Fruit fly (Drosophila melanogaster): Measurements from ENCODE around the gene CG6678.

The CG6678 gene

dm6 chr3R:21887588-21888007 lies 769 bp downstream of the CG6678 start (continued):
- TF ChIP-seq Atf-2 (GFP tag; optimal IDR thresholded peaks at IDR 0.05), result no peak
- peak; percentile 18 for TF ChIP-seq Chrac-16 (GFP tag; optimal IDR thresholded peaks at IDR 0.05)
- TF ChIP-seq tio (GFP tag; optimal IDR thresholded peaks at IDR 0.05), result no peak
- TF ChIP-seq lmd (GFP tag; IDR thresholded peaks at IDR 0.05), result peak; percentile 72
- no peak for TF ChIP-seq CG8089 (GFP tag; optimal IDR thresholded peaks at IDR 0.05)
- no peak for TF ChIP-seq da (GFP tag; optimal IDR thresholded peaks at IDR 0.05)
- TF ChIP-seq Ets65A (GFP tag), result peak; percentile 57
- TF ChIP-seq phol (tag; optimal IDR thresholded peaks at IDR 0.05), result peak; percentile 51
- TF ChIP-seq Rfx (GFP tag; IDR thresholded peaks at IDR 0.05), result peak; percentile 45; the same call in 1 of the 2 replicates
- peak; percentile 24; the same call in 1 of the 2 replicates for TF ChIP-seq danr (GFP tag; IDR thresholded peaks at IDR 0.05)
- no peak for TF ChIP-seq CG32532 (GFP tag; IDR thresholded peaks at IDR 0.05)
- TF ChIP-seq Gug (GFP tag; IDR thresholded peaks at IDR 0.05), result peak; percentile 71
- no peak for TF ChIP-seq NC2β (GFP tag; optimal IDR thresholded peaks at IDR 0.05)
- TF ChIP-seq CG6689 (GFP tag; IDR thresholded peaks at IDR 0.05), result peak; percentile 72
- peak; percentile 13 for TF ChIP-seq CG33557 (GFP tag; optimal IDR thresholded peaks at IDR 0.05)
- TF ChIP-seq CG7271 (tag; optimal IDR thresholded peaks at IDR 0.05), result no peak
- peak; percentile 44 for TF ChIP-seq CG1603 (tag; optimal IDR thresholded peaks at IDR 0.05)
- TF ChIP-seq p53 (GFP tag; optimal IDR thresholded peaks at IDR 0.05), result no peak
- no peak for TF ChIP-seq CG2889 (GFP tag; IDR thresholded peaks at IDR 0.05)
- TF ChIP-seq CG6272 (GFP tag; IDR thresholded peaks at IDR 0.05), result peak; percentile 23; the same call in 1 of the 2 replicates
- TF ChIP-seq CG16779 (GFP tag; IDR thresholded peaks at IDR 0.05), result no peak
- no peak for TF ChIP-seq HLH4C (GFP tag; IDR thresholded peaks at IDR 0.05; ENCODE audit: partially characterized antibody)
- no peak for TF ChIP-seq vfl (GFP tag; optimal IDR thresholded peaks at IDR 0.05)
- no peak for TF ChIP-seq Vsx1 (GFP tag; optimal IDR thresholded peaks at IDR 0.05)
- no peak for TF ChIP-seq CG14050 (GFP tag; IDR thresholded peaks at IDR 0.05)
- TF ChIP-seq CG17568 (GFP tag; optimal IDR thresholded peaks at IDR 0.05), result no peak
- no peak for TF ChIP-seq Lhr (GFP tag; optimal IDR thresholded peaks at IDR 0.05)
- no peak for TF ChIP-seq CG8478 (optimal IDR thresholded peaks at IDR 0.05)
- TF ChIP-seq CG15514 (GFP tag; optimal IDR thresholded peaks at IDR 0.05), result no peak
- no peak for TF ChIP-seq nerfin-2 (GFP tag; IDR thresholded peaks at IDR 0.05; ENCODE audit: partially characterized antibody)
- no peak for TF ChIP-seq Nf-YC (tag; optimal IDR thresholded peaks at IDR 0.05)
- no peak for TF ChIP-seq CG10321 (GFP tag; IDR thresholded peaks at IDR 0.05)
- no peak for TF ChIP-seq gsb-n (tag; optimal IDR thresholded peaks at IDR 0.05)
- TF ChIP-seq Oli (tag; optimal IDR thresholded peaks at IDR 0.05), result peak; percentile 28
- peak; percentile 34; the same call in 1 of the 2 replicates for TF ChIP-seq ssp (GFP tag; IDR thresholded peaks at IDR 0.05)
- TF ChIP-seq CG15073 (GFP tag; optimal IDR thresholded peaks at IDR 0.05), result no peak
- TF ChIP-seq CG12942 (GFP tag; optimal IDR thresholded peaks at IDR 0.05), result no peak
- peak; percentile 33 for TF ChIP-seq CG5245 (GFP tag; optimal IDR thresholded peaks at IDR 0.05)
- peak in 1 of 3 experiments; percentile 56 for TF ChIP-seq lola (GFP tag; optimal IDR thresholded peaks at IDR 0.05)
- no peak for TF ChIP-seq CG4707 (GFP tag; optimal IDR thresholded peaks at IDR 0.05)
- TF ChIP-seq onecut (GFP tag; IDR thresholded peaks at IDR 0.05), result 0 out of 2 replicates have a peak, but pooled peaks have one; percentile 24
- no peak for TF ChIP-seq lab (GFP tag; optimal IDR thresholded peaks at IDR 0.05)
- TF ChIP-seq CrebB (tag; optimal IDR thresholded peaks at IDR 0.05), result no peak
- no peak for TF ChIP-seq prd (optimal IDR thresholded peaks at IDR 0.05)
- TF ChIP-seq prd (GFP tag; IDR thresholded peaks at IDR 0.05), result peak; percentile 67
- no peak for TF ChIP-seq sug (tag; optimal IDR thresholded peaks at IDR 0.05)
- peak; percentile 65 for TF ChIP-seq dysf (GFP tag; IDR thresholded peaks at IDR 0.05)
- TF ChIP-seq CG16863 (GFP tag; optimal IDR thresholded peaks at IDR 0.05), result peak; percentile 12
- no peak for TF ChIP-seq CG1024 (GFP tag; IDR thresholded peaks at IDR 0.05)
- peak; percentile 46; the same call in 1 of the 2 replicates for TF ChIP-seq Rx (GFP tag; IDR thresholded peaks at IDR 0.05)
- TF ChIP-seq ATbp (GFP tag; optimal IDR thresholded peaks at IDR 0.05), result peak; percentile 14
- peak; percentile 45 for TF ChIP-seq CG17359 (tag; optimal IDR thresholded peaks at IDR 0.05)
- no peak for TF ChIP-seq CTCF (GFP tag; optimal IDR thresholded peaks at IDR 0.05)
